Fruit fly (Drosophila melanogaster): ENCODE measurements around the gene twit.

Gene twit

DNA sequence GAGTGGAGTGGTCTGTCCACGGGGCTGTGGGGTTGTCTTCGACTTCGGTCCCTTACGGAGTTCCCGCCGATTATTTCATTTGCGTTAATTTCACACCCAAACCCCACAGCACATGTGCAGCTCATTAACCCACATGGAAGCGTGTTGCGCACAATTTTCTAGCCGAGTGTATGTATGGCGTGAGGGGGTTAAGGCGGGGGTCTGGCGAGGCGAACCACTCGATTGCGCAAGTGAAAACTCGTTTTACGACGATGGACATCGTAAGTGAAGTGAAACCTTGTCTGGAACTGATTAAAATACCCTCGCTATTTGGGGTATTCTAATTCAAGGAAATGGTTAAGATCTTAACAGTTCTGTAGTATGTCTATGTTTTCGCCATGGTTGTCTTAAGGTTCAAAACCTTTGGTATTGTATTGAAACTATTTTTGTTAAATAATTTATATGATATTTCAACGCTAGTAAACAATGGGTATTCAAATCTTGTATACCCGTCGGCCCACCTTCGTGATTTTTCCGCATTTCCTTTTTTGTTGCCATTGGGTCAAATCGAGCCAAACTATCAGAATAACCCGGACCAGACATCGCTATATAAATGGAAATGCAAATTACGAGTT is 41.2 kb upstream of the twit start:
- TF ChIP-seq sv (GFP tag; optimal IDR thresholded peaks at IDR 0.05) (peak; percentile 10), Abd-B (GFP tag; optimal IDR thresholded peaks at IDR 0.05) (no peak), OdsH (GFP tag; optimal IDR thresholded peaks at IDR 0.05) (no peak), fru (GFP tag; optimal IDR thresholded peaks at IDR 0.05) (no peak), Vsx2 (GFP tag; optimal IDR thresholded peaks at IDR 0.05; ENCODE audit: partially characterized antibody) (no peak)

DNA sequence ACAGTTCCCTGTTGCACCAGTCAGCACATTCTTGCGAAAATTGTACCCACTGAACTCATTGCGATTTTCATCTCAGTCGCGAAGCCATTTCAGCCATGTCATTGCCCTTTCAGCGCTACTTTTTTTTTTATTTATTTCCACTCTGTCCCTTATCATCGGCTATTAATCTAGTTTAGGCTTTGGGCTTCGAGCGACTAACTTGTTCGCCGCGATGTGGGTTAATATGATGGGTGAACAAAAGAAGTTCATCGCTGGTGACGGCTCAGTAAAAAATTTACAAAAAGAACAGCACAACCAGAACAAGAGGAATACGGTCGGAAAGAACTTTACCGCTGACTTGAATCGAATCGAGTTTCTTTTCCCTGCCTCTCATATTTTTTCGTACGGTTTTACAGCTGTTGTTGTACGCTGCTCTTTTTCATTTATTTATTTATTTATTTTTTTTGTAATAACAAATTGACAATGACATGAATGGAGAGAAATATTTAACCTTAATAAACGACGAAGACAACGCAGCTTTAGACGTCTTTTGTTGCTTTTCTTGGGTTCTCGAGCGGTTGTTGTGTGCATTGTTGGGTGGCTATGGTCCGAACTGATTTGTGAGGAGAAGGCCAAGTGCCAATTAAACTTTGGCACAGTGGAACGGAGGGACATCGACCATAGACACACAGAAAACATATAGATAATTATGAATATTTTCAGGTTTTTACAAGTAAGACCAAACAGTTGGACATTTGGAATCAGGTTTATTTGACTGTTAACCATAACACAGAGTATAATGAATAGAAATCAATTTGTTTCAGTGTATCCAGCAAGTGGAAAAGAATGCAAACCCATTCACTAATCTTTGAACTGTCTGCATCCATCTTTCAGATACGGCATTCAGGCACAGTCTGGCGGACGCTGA is 39.8 kb upstream of the twit start:
- TF ChIP-seq Hnf4 (GFP tag; optimal IDR thresholded peaks at IDR 0.05): no peak
- TF ChIP-seq Hr78 (GFP tag; optimal IDR thresholded peaks at IDR 0.05): no peak
- no peak for TF ChIP-seq sv (GFP tag; optimal IDR thresholded peaks at IDR 0.05)
- no peak for TF ChIP-seq jim (GFP tag; optimal IDR thresholded peaks at IDR 0.05)
- TF ChIP-seq Rel (GFP tag; optimal IDR thresholded peaks at IDR 0.05): no peak
- TF ChIP-seq Rel (tag; optimal IDR thresholded peaks at IDR 0.05): no peak
- no peak for TF ChIP-seq N (GFP tag; optimal IDR thresholded peaks at IDR 0.05)
- TF ChIP-seq fru (GFP tag; optimal IDR thresholded peaks at IDR 0.05): no peak
- no peak for TF ChIP-seq CrebA (GFP tag; optimal IDR thresholded peaks at IDR 0.05; ENCODE audit: borderline replicate concordance)
- no peak for TF ChIP-seq sage (GFP tag; optimal IDR thresholded peaks at IDR 0.05)
- TF ChIP-seq GATAd (GFP tag; optimal IDR thresholded peaks at IDR 0.05): no peak
- no peak for TF ChIP-seq HLH106 (tag; optimal IDR thresholded peaks at IDR 0.05)
- TF ChIP-seq rgr (GFP tag; optimal IDR thresholded peaks at IDR 0.05): no peak
- no peak for TF ChIP-seq Sp1 (GFP tag; optimal IDR thresholded peaks at IDR 0.05)
- TF ChIP-seq Hr83 (GFP tag; optimal IDR thresholded peaks at IDR 0.05; ENCODE audit: poor library complexity, severe bottlenecking): no peak
- TF ChIP-seq dmrt93B (GFP tag; optimal IDR thresholded peaks at IDR 0.05): no peak
- no peak for TF ChIP-seq Dfd (GFP tag; optimal IDR thresholded peaks at IDR 0.05)
- TF ChIP-seq CG32264 (GFP tag; optimal IDR thresholded peaks at IDR 0.05): no peak

DNA sequence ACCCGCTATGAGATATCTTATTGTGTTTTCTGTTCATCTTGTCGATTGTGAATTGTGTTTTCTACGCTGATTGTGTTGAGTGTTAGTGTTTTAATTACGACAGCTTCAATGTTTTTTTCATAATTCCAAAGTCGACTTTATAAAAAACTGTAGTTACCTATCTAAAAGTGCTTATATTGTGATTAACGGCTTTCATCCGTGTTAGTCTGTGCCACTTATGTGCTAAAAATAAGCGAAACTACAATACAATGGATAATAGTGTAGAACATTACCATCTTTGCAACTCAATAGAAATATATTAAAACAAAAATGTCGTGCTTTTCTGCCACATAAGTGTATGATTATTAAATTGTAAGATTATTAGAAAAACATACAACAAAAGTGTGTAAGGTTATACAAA is 36.2 kb upstream of the twit start, which contains the start of gene CG33322:
CG33322 (minus strand) TSS at position 101 of the 400 bp plus-strand sequence.
- no peak for TF ChIP-seq OdsH (GFP tag; optimal IDR thresholded peaks at IDR 0.05)
- TF ChIP-seq foxo (GFP tag; optimal IDR thresholded peaks at IDR 0.05): no peak
- no peak for TF ChIP-seq h (GFP tag; optimal IDR thresholded peaks at IDR 0.05)
- no peak for TF ChIP-seq dmrt93B (GFP tag; optimal IDR thresholded peaks at IDR 0.05)

- TF ChIP-seq tai (GFP tag; optimal IDR thresholded peaks at IDR 0.05) (no peak), Hr83 (GFP tag; optimal IDR thresholded peaks at IDR 0.05; ENCODE audit: poor library complexity, severe bottlenecking) (no peak)
Measured at dm6 chr2L:20817170-20817569, 35.2 kb upstream of the twit start, which contains the start of gene CheB38b. Gene CheB38b, minus strand, starts transcription at chr2L:20817270.

dm6 chr2L:20818432-20818831 is 33.9 kb upstream of the twit start, which contains the start of gene CheB38a:
Gene CheB38a, minus strand, starts transcription at chr2L:20818532.
- no peak for TF ChIP-seq Hr78 (GFP tag; optimal IDR thresholded peaks at IDR 0.05)
- no peak for TF ChIP-seq N (GFP tag; optimal IDR thresholded peaks at IDR 0.05)
- no peak for TF ChIP-seq dmrt93B (GFP tag; optimal IDR thresholded peaks at IDR 0.05)
- TF ChIP-seq Rel (GFP tag; optimal IDR thresholded peaks at IDR 0.05): no peak
- TF ChIP-seq Rel (tag; optimal IDR thresholded peaks at IDR 0.05): no peak
- no peak for TF ChIP-seq foxo (GFP tag; optimal IDR thresholded peaks at IDR 0.05)
- TF ChIP-seq h (GFP tag; optimal IDR thresholded peaks at IDR 0.05): no peak
- no peak for TF ChIP-seq CG9705 (GFP tag; optimal IDR thresholded peaks at IDR 0.05)
- no peak for TF ChIP-seq OdsH (GFP tag; optimal IDR thresholded peaks at IDR 0.05)
- no peak for TF ChIP-seq fru (GFP tag; optimal IDR thresholded peaks at IDR 0.05)
- TF ChIP-seq jim (GFP tag; optimal IDR thresholded peaks at IDR 0.05): no peak
- no peak for TF ChIP-seq dl (GFP tag; optimal IDR thresholded peaks at IDR 0.05; ENCODE audit: insufficient read depth in 1 of 2, partially characterized antibody in 2 of 2)

dm6 chr2L:20820767-20821166 is 31.6 kb upstream of the twit start, which contains the start of gene CheB38c:
Gene CheB38c, minus strand, starts transcription at chr2L:20820867.
- TF ChIP-seq psq (GFP tag; optimal IDR thresholded peaks at IDR 0.05) (no peak), Dfd (GFP tag; optimal IDR thresholded peaks at IDR 0.05) (no peak), Hr83 (GFP tag; optimal IDR thresholded peaks at IDR 0.05; ENCODE audit: poor library complexity, severe bottlenecking) (no peak), h (GFP tag; optimal IDR thresholded peaks at IDR 0.05) (no peak), Dif (GFP tag; optimal IDR thresholded peaks at IDR 0.05; ENCODE audit: partially characterized antibody) (no peak), dmrt93B (GFP tag; optimal IDR thresholded peaks at IDR 0.05) (no peak), ey (GFP tag; optimal IDR thresholded peaks at IDR 0.05) (no peak), Mio (GFP tag; optimal IDR thresholded peaks at IDR 0.05) (no peak), CG32264 (GFP tag; optimal IDR thresholded peaks at IDR 0.05) (no peak), br (GFP tag; optimal IDR thresholded peaks at IDR 0.05) (no peak), HLH106 (tag; optimal IDR thresholded peaks at IDR 0.05) (no peak), rgr (GFP tag; optimal IDR thresholded peaks at IDR 0.05) (no peak), jim (GFP tag; optimal IDR thresholded peaks at IDR 0.05) (no peak), fru (GFP tag; optimal IDR thresholded peaks at IDR 0.05) (no peak), Jra (GFP tag; optimal IDR thresholded peaks at IDR 0.05) (no peak), Rel (GFP tag; optimal IDR thresholded peaks at IDR 0.05) (no peak), Rel (tag; optimal IDR thresholded peaks at IDR 0.05) (no peak), N (GFP tag; optimal IDR thresholded peaks at IDR 0.05) (no peak), brk (GFP tag; optimal IDR thresholded peaks at IDR 0.05) (no peak), Abd-B (GFP tag; optimal IDR thresholded peaks at IDR 0.05) (no peak)
